Worm (Caenorhabditis elegans): Measurements from ENCODE around the gene C37E2.3.

DNA sequence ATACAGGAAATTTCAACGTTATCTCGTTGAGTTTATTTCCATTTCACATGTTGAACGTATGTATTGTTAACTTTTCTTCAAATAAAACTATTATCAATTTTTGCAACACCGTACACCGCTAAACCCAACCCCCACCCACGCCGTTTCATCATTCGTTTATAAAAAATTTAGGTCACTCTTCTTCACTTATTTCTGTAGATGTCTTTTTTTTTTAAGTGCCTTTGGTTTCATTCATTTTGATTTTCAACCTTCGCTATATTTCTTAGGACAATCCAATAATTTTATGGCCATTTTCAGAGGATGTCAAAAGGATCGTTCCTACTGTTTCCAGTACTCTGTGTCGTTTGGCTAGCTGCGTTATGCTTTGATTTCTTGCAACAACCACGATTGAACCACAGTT lies at the start of gene C37E2.3:
- no peak for TF ChIP-seq pqm-1 (tag; optimal IDR thresholded peaks at IDR 0.05)
- no peak for TF ChIP-seq fos-1 (tag; optimal IDR thresholded peaks at IDR 0.05)
- TF ChIP-seq nhr-76 (tag; optimal IDR thresholded peaks at IDR 0.05), result no peak
- TF ChIP-seq ceh-82 (tag; optimal IDR thresholded peaks at IDR 0.05), result no peak
- no peak for TF ChIP-seq ama-1 (optimal IDR thresholded peaks at IDR 0.05)
- no peak for TF ChIP-seq nhr-41 (GFP tag; IDR thresholded peaks at IDR 0.05)
- no peak for TF ChIP-seq nhr-6 (tag; optimal IDR thresholded peaks at IDR 0.05)
- no peak for TF ChIP-seq nhr-28 (tag; optimal IDR thresholded peaks at IDR 0.05)
- TF ChIP-seq snpc-4 (tag; optimal IDR thresholded peaks at IDR 0.05), result no peak
- TF ChIP-seq lin-38 (GFP tag; IDR thresholded peaks at IDR 0.05), result no peak
- TF ChIP-seq spr-1 (tag; optimal IDR thresholded peaks at IDR 0.05), result no peak

Measured in whole organism, L4 larva.